Fruit fly (Drosophila melanogaster): Measurements from ENCODE around the gene CG44532.

Gene CG44532

dm6 chrX:9193604-9194003 lies 31.7 kb downstream of the CG44532 start, which contains the start of gene CG12106:
CG12106 (plus strand) TSS chrX:9193898.
- no peak for TF ChIP-seq nerfin-2 (GFP tag; IDR thresholded peaks at IDR 0.05; ENCODE audit: partially characterized antibody)
- TF ChIP-seq CG7963 (GFP tag; IDR thresholded peaks at IDR 0.05; ENCODE audit: partially characterized antibody): no peak
- TF ChIP-seq btn (GFP tag; optimal IDR thresholded peaks at IDR 0.05): no peak
- no peak for TF ChIP-seq ci (GFP tag; IDR thresholded peaks at IDR 0.05)
- no peak for TF ChIP-seq Dref (GFP tag; IDR thresholded peaks at IDR 0.05)
- TF ChIP-seq onecut (GFP tag; IDR thresholded peaks at IDR 0.05): peak; percentile 32; the same call in 1 of the 2 replicates
- TF ChIP-seq CG6854 (GFP tag; optimal IDR thresholded peaks at IDR 0.05): no peak
- TF ChIP-seq Mrtf (GFP tag; IDR thresholded peaks at IDR 0.05): peak; percentile 24; the same call in 1 of the 3 replicates
- TF ChIP-seq CG10321 (GFP tag; IDR thresholded peaks at IDR 0.05): no peak
- TF ChIP-seq trem (tag; optimal IDR thresholded peaks at IDR 0.05): peak; percentile 26
- TF ChIP-seq gem (tag; optimal IDR thresholded peaks at IDR 0.05): peak; percentile 71
- no peak for TF ChIP-seq ken (GFP tag; IDR thresholded peaks at IDR 0.05)
- no peak for TF ChIP-seq zen (tag; optimal IDR thresholded peaks at IDR 0.05)
- no peak for TF ChIP-seq Gsc (GFP tag; IDR thresholded peaks at IDR 0.05)
- peak; percentile 19 for TF ChIP-seq chn (GFP tag; optimal IDR thresholded peaks at IDR 0.05)
- TF ChIP-seq stwl (tag; optimal IDR thresholded peaks at IDR 0.05): no peak
- peak; percentile 59 for TF ChIP-seq mam (GFP tag; optimal IDR thresholded peaks at IDR 0.05)
- TF ChIP-seq Nf-YA (GFP tag; IDR thresholded peaks at IDR 0.05): no peak
- TF ChIP-seq NK7.1 (GFP tag; optimal IDR thresholded peaks at IDR 0.05): no peak
- TF ChIP-seq CG6654 (GFP tag; optimal IDR thresholded peaks at IDR 0.05): no peak
- no peak for TF ChIP-seq hkb (optimal IDR thresholded peaks at IDR 0.05)
- TF ChIP-seq hkb (GFP tag; IDR thresholded peaks at IDR 0.05): peak; percentile 53
- peak; percentile 26 for TF ChIP-seq CG1602 (GFP tag; optimal IDR thresholded peaks at IDR 0.05)
- TF ChIP-seq Ravus (GFP tag; IDR thresholded peaks at IDR 0.05): no peak
- TF ChIP-seq CG11696 (GFP tag; IDR thresholded peaks at IDR 0.05): no peak
- no peak for TF ChIP-seq tll (GFP tag; optimal IDR thresholded peaks at IDR 0.05)
- no peak for TF ChIP-seq CG3847 (GFP tag; IDR thresholded peaks at IDR 0.05)
- no peak for TF ChIP-seq sr (GFP tag; IDR thresholded peaks at IDR 0.05)
- no peak; the same call in 1 of the 2 replicates for TF ChIP-seq H2.0 (GFP tag; IDR thresholded peaks at IDR 0.05)
- peak; percentile 3 for TF ChIP-seq HmgZ (tag; optimal IDR thresholded peaks at IDR 0.05)
- TF ChIP-seq CG15696 (tag; optimal IDR thresholded peaks at IDR 0.05): peak; percentile 30
- peak; percentile 55 for TF ChIP-seq nmo (GFP tag; optimal IDR thresholded peaks at IDR 0.05)
- TF ChIP-seq sd (tag; optimal IDR thresholded peaks at IDR 0.05): no peak
- TF ChIP-seq twi (tag; optimal IDR thresholded peaks at IDR 0.05): no peak
- TF ChIP-seq slp2 (GFP tag; optimal IDR thresholded peaks at IDR 0.05): no peak
- TF ChIP-seq CG43689 (GFP tag; IDR thresholded peaks at IDR 0.05): no peak
- TF ChIP-seq CHES-1-like (GFP tag; optimal IDR thresholded peaks at IDR 0.05): peak; percentile 15
- TF ChIP-seq CG7357 (GFP tag; IDR thresholded peaks at IDR 0.05): peak; percentile 32; the same call in 1 of the 3 replicates
- no peak for TF ChIP-seq Elba2 (GFP tag; optimal IDR thresholded peaks at IDR 0.05)
- TF ChIP-seq CG8765 (GFP tag; IDR thresholded peaks at IDR 0.05): no peak
- peak; percentile 33; the same call in 1 of the 2 replicates for TF ChIP-seq CG31441 (GFP tag; IDR thresholded peaks at IDR 0.05)
- TF ChIP-seq CG4617 (GFP tag; optimal IDR thresholded peaks at IDR 0.05; ENCODE audit: borderline replicate concordance): peak; percentile 23
- TF ChIP-seq pita (GFP tag; optimal IDR thresholded peaks at IDR 0.05): no peak
- TF ChIP-seq CG2875 (GFP tag; optimal IDR thresholded peaks at IDR 0.05): no peak
- TF ChIP-seq dan (GFP tag; IDR thresholded peaks at IDR 0.05): no peak
- TF ChIP-seq peb (GFP tag; IDR thresholded peaks at IDR 0.05): no peak
- no peak for TF ChIP-seq CG16863 (GFP tag; optimal IDR thresholded peaks at IDR 0.05)
- TF ChIP-seq gsb-n (tag; optimal IDR thresholded peaks at IDR 0.05): no peak
- TF ChIP-seq Spps (tag; optimal IDR thresholded peaks at IDR 0.05): no peak
- peak; percentile 37 to 45 for TF ChIP-seq dpn (GFP tag; optimal IDR thresholded peaks at IDR 0.05)
- peak; percentile 14 for TF ChIP-seq crc (GFP tag; optimal IDR thresholded peaks at IDR 0.05)
- no peak for TF ChIP-seq zf30C (GFP tag; optimal IDR thresholded peaks at IDR 0.05)
- no peak for TF ChIP-seq Sry-δ (GFP tag; optimal IDR thresholded peaks at IDR 0.05)
